Comparison of ENCODE assay signal across 5 worm cellular contexts in the genomic region with DNA sequence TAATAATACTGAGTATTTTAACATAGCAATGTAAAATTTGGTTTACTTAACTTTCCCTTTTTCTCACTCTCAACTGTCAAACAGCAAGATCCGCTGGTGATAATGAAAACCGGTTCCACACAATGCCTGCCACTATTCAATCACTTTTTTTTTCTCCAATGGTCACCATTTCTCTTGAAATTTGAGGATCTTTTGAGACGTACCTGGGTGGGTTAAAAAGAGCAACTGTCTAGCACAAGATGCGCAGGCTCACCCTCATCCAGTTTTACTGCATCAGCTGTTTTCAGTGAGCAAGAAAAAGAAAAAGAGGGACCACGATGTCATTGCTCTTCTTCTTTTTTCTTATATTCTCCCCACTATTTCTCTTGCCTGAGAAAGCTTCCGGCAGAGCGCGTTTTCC.
TF ChIP-seq lines count a peak whose summit lies in the region.

No protein-coding gene starts in this region.

TF ChIP-seq in whole organism, L1 larva, 84 proteins besides CTCF, POLR2A, EP300 and RAD21 (continues in another document):
- no peak for TF ChIP-seq zip-4 (GFP tag; optimal IDR thresholded peaks at IDR 0.05; lab: Kevin White, UChicago)
- no peak for TF ChIP-seq F16B12.6 (tag; optimal IDR thresholded peaks at IDR 0.05; lab: Kevin White, UChicago)
- peak in 1 of 3 experiments; percentile 4 for TF ChIP-seq dpl-1 (GFP tag; optimal IDR thresholded peaks at IDR 0.05; lab: Kevin White, UChicago)
- TF ChIP-seq C34B4.2 (tag; optimal IDR thresholded peaks at IDR 0.05; lab: Kevin White, UChicago) = no peak
- no peak for TF ChIP-seq nhr-84 (tag; optimal IDR thresholded peaks at IDR 0.05; lab: Kevin White, UChicago)
- no peak for TF ChIP-seq lin-15B (tag; optimal IDR thresholded peaks at IDR 0.05; lab: Kevin White, UChicago)
- no peak for TF ChIP-seq tlp-1 (tag; optimal IDR thresholded peaks at IDR 0.05; lab: Kevin White, UChicago)
- TF ChIP-seq nhr-85 (tag; lab: Kevin White, UChicago) = peak; percentile 83
- TF ChIP-seq blmp-1 (tag; optimal IDR thresholded peaks at IDR 0.05; lab: Kevin White, UChicago) = peak; percentile 93
- no peak for TF ChIP-seq aly-2 (tag; optimal IDR thresholded peaks at IDR 0.05; lab: Kevin White, UChicago)
- TF ChIP-seq nhr-76 (tag; optimal IDR thresholded peaks at IDR 0.05; lab: Kevin White, UChicago) = peak; percentile 8
- TF ChIP-seq sox-4 (tag; optimal IDR thresholded peaks at IDR 0.05; lab: Kevin White, UChicago) = no peak
- peak; percentile 84 for TF ChIP-seq grh-1 (GFP tag; IDR thresholded peaks at IDR 0.05; lab: Robert Waterston, UW)
- no peak for TF ChIP-seq hpl-2 (GFP tag; optimal IDR thresholded peaks at IDR 0.05; lab: Kevin White, UChicago)
- peak in 1 of 2 experiments; percentile 2 for TF ChIP-seq lsy-2 (tag; optimal IDR thresholded peaks at IDR 0.05; lab: Kevin White, UChicago)
- no peak for TF ChIP-seq unc-86 (tag; optimal IDR thresholded peaks at IDR 0.05; lab: Kevin White, UChicago)
- TF ChIP-seq lin-14 (GFP tag; optimal IDR thresholded peaks at IDR 0.05; lab: Kevin White, UChicago) = peak; percentile 63
- TF ChIP-seq efl-3 (GFP tag; optimal IDR thresholded peaks at IDR 0.05; lab: Kevin White, UChicago) = no peak

TF ChIP-seq in whole organism, L2 larva, 48 proteins besides CTCF, POLR2A, EP300 and RAD21:
- TF ChIP-seq C34F6.9 (tag; optimal IDR thresholded peaks at IDR 0.05; lab: Kevin White, UChicago) (peak; percentile 57), blmp-1 (tag; optimal IDR thresholded peaks at IDR 0.05; lab: Kevin White, UChicago; ENCODE audit: insufficient read depth) (peak; percentile 82), nhr-25 (tag; optimal IDR thresholded peaks at IDR 0.05; lab: Kevin White, UChicago) (peak; percentile 23), aly-2 (tag; optimal IDR thresholded peaks at IDR 0.05; lab: Kevin White, UChicago) (no peak), nhr-6 (tag; optimal IDR thresholded peaks at IDR 0.05; lab: Kevin White, UChicago) (no peak), unc-55 (GFP tag; optimal IDR thresholded peaks at IDR 0.05; lab: Kevin White, UChicago) (peak; percentile 26), Y55F3AM.14 (GFP tag; optimal IDR thresholded peaks at IDR 0.05; lab: Kevin White, UChicago) (peak; percentile 26), mab-5 (tag; optimal IDR thresholded peaks at IDR 0.05; lab: Kevin White, UChicago) (no peak)

TF ChIP-seq in whole organism, L3 larva, 47 proteins besides CTCF, POLR2A, EP300 and RAD21:
- peak; percentile 38 for TF ChIP-seq lin-39 (tag; optimal IDR thresholded peaks at IDR 0.05; lab: Kevin White, UChicago)
- TF ChIP-seq nfya-1 (tag; optimal IDR thresholded peaks at IDR 0.05; lab: Kevin White, UChicago; ENCODE audit: insufficient read depth) = peak; percentile 15
- TF ChIP-seq egl-5 (tag; optimal IDR thresholded peaks at IDR 0.05; lab: Kevin White, UChicago) = peak; percentile 33
- no peak for TF ChIP-seq hmg-11 (tag; optimal IDR thresholded peaks at IDR 0.05; lab: Kevin White, UChicago)

TF ChIP-seq in whole organism, L4 larva, 104 proteins besides CTCF, POLR2A, EP300 and RAD21:
- TF ChIP-seq nhr-42 (GFP tag; IDR thresholded peaks at IDR 0.05; lab: Robert Waterston, UW) (no peak), unc-62 (GFP tag; optimal IDR thresholded peaks at IDR 0.05 in 1 of 2; lab: Kevin White, UChicago) (peak in 1 of 2 experiments; percentile 97), unc-62 (tag; optimal IDR thresholded peaks at IDR 0.05; lab: Kevin White, UChicago) (no peak), aha-1 (tag; lab: Kevin White, UChicago) (peak; percentile 7), pqm-1 (tag; optimal IDR thresholded peaks at IDR 0.05; lab: Kevin White, UChicago) (no peak)

TF ChIP-seq in whole organism, mixed stage, embryonic, 35 proteins besides CTCF, POLR2A, EP300 and RAD21:
- TF ChIP-seq hlh-1 (tag; optimal IDR thresholded peaks at IDR 0.05; lab: Kevin White, UChicago) (peak; percentile 91), unc-62 (GFP tag; optimal IDR thresholded peaks at IDR 0.05; lab: Kevin White, UChicago) (no peak), unc-120 (tag; optimal IDR thresholded peaks at IDR 0.05; lab: Kevin White, UChicago; ENCODE audit: poor library complexity, severe bottlenecking) (peak; percentile 26)
